Worm (Caenorhabditis elegans): ENCODE measurements around the gene R144.6.
A peak's percentile ranks its signal among the peaks of the same experiment; 100 is the strongest.

Gene R144.6

DNA sequence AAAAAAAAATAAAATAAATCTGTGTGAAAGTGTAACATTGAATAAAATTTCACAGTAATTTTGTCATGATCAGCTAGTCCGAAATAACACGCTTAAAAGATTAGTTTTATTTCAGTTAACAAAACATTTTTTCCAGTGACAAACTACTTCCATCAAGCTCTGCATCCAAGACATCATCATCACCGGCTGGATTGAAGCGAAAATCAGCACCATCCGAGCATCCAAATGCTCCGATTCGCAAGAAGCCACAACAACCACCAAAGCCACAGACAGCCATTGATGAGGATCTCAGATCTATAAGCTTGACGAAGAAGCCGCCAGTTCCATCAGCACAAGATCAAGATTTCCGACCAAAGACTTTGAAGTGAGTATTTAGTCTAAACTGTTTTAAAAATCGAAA, 22.7 kb upstream of the R144.6 start:
- no peak for TF ChIP-seq ces-1 (GFP tag; optimal IDR thresholded peaks at IDR 0.05)
- TF ChIP-seq unc-39 (tag; optimal IDR thresholded peaks at IDR 0.05): no peak
- peak; percentile 51 for TF ChIP-seq sptf-1 (tag; optimal IDR thresholded peaks at IDR 0.05)
- peak; percentile 37 for TF ChIP-seq M03D4.4 (tag; optimal IDR thresholded peaks at IDR 0.05)
- TF ChIP-seq sem-2 (GFP tag; optimal IDR thresholded peaks at IDR 0.05): no peak
- TF ChIP-seq elt-1 (tag; optimal IDR thresholded peaks at IDR 0.05; ENCODE audit: borderline replicate concordance, insufficient read depth): no peak
- no peak for TF ChIP-seq mep-1 (tag; optimal IDR thresholded peaks at IDR 0.05)
- TF ChIP-seq nhr-237 (tag; optimal IDR thresholded peaks at IDR 0.05): no peak
- no peak for TF ChIP-seq ceh-39 (tag; optimal IDR thresholded peaks at IDR 0.05)
- TF ChIP-seq unc-62 (GFP tag; optimal IDR thresholded peaks at IDR 0.05): no peak
- TF ChIP-seq nhr-2 (tag; optimal IDR thresholded peaks at IDR 0.05): no peak
- TF ChIP-seq hlh-1 (tag; optimal IDR thresholded peaks at IDR 0.05): no peak
- no peak for TF ChIP-seq ztf-11 (tag; optimal IDR thresholded peaks at IDR 0.05)
- TF ChIP-seq drap-1 (GFP tag; optimal IDR thresholded peaks at IDR 0.05): no peak
- no peak for TF ChIP-seq zip-8 (tag; optimal IDR thresholded peaks at IDR 0.05)
- TF ChIP-seq tbx-8 (GFP tag; optimal IDR thresholded peaks at IDR 0.05): peak; percentile 13
- TF ChIP-seq unc-120 (tag; optimal IDR thresholded peaks at IDR 0.05; ENCODE audit: poor library complexity, severe bottlenecking): no peak
- TF ChIP-seq ceh-83 (GFP tag; optimal IDR thresholded peaks at IDR 0.05): peak; percentile 49
- no peak for TF ChIP-seq mab-5 (tag; optimal IDR thresholded peaks at IDR 0.05)
- no peak for TF ChIP-seq ham-2 (GFP tag; optimal IDR thresholded peaks at IDR 0.05)
- TF ChIP-seq mls-2 (tag; optimal IDR thresholded peaks at IDR 0.05): peak; percentile 8
- TF ChIP-seq cnd-1 (tag; optimal IDR thresholded peaks at IDR 0.05): no peak
- TF ChIP-seq nhr-76 (tag; optimal IDR thresholded peaks at IDR 0.05): no peak
- no peak for TF ChIP-seq nhr-28 (tag; optimal IDR thresholded peaks at IDR 0.05)

DNA sequence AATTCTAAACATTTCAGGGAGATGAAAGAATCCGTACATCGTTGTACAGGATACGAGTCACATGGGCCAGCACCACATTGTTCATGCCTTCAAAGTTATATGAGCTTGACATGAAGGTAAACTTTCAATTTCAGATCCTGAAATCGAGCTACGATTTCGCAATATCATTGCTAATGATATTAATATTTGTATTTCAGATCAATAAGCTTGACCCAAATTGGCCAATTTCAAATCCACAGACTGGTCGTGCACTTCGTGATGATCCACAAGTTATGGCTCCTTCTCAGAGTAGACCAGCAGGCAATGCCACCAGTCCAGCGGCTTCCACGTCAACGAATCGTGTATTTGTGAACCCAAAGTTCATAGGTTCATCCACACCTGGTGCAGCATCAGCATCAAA, 21.8 kb upstream of the R144.6 start:
- TF ChIP-seq unc-39 (tag; optimal IDR thresholded peaks at IDR 0.05): no peak
- no peak for TF ChIP-seq ham-2 (GFP tag; optimal IDR thresholded peaks at IDR 0.05)
- no peak for TF ChIP-seq nhr-76 (tag; optimal IDR thresholded peaks at IDR 0.05)
- no peak for TF ChIP-seq pha-4 (tag; optimal IDR thresholded peaks at IDR 0.05)
- TF ChIP-seq blmp-1 (tag; optimal IDR thresholded peaks at IDR 0.05): no peak
- TF ChIP-seq tbx-8 (GFP tag; optimal IDR thresholded peaks at IDR 0.05): no peak
- no peak for TF ChIP-seq lsy-2 (tag; optimal IDR thresholded peaks at IDR 0.05)
- no peak for TF ChIP-seq mab-5 (tag; optimal IDR thresholded peaks at IDR 0.05)
- no peak for TF ChIP-seq lin-32 (GFP tag; optimal IDR thresholded peaks at IDR 0.05)
- no peak for TF ChIP-seq cnd-1 (tag; optimal IDR thresholded peaks at IDR 0.05)

DNA sequence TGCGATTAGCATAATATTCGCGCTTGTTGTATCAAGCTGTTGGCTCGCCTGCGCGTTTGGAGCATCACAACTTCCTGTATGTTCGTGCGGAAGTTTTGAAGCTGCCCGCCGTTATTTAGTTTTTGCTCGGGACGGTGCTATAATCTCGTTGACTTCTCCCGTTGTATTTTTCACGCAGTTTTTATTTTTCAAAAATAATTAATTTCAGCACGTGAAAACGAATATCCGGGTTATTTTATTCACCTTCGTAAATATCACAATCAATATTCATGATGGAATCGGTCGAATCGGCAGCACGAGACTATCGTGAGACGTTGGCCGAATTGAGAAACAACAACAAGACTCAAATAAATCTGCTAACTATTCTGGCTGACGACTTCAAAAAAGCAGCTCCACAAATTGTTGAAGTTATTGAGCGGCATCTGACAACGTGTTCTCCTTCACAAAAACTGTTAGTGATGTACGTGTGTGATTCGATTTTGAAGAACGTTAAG, 20.7 kb upstream of the R144.6 start:
- no peak for TF ChIP-seq unc-39 (tag; optimal IDR thresholded peaks at IDR 0.05)
- no peak for TF ChIP-seq unc-120 (tag; optimal IDR thresholded peaks at IDR 0.05; ENCODE audit: poor library complexity, severe bottlenecking)
- TF ChIP-seq lsy-2 (tag; optimal IDR thresholded peaks at IDR 0.05): no peak
- no peak for TF ChIP-seq hlh-1 (tag; optimal IDR thresholded peaks at IDR 0.05)
- TF ChIP-seq elt-1 (tag; optimal IDR thresholded peaks at IDR 0.05; ENCODE audit: borderline replicate concordance, insufficient read depth): no peak
- TF ChIP-seq mls-2 (tag; optimal IDR thresholded peaks at IDR 0.05): no peak
- TF ChIP-seq ceh-83 (GFP tag; optimal IDR thresholded peaks at IDR 0.05): no peak
- no peak for TF ChIP-seq M03D4.4 (tag; optimal IDR thresholded peaks at IDR 0.05)
- no peak for TF ChIP-seq zip-8 (tag; optimal IDR thresholded peaks at IDR 0.05)
- TF ChIP-seq bed-3 (GFP tag; optimal IDR thresholded peaks at IDR 0.05): no peak

DNA sequence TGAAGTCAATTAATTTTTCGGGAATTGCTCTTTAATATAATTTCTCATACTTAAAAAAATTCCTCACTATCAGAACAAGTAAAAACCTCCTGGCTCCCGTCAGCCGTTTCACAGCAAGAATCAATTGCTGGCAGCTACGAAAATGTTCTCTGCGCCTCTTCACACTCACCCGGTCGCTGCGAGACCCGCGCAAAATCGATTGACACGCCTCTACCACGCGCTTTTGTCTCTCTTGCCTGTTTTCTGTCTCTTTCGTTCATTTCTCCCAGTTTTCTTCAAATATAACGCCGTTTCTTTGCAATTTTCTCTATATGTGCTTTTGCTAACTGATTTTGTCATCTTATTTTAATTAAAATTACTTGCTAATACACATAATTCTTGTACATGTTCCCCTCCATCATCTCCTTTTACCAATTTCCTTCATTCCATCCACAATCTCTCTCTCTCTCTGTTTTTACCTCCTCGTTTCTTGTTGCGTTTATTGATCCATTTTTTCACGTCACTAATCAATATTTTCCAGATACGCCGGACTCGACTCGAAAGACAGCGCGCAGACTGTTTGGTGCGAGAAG, 20.0 kb upstream of the R144.6 start, which contains the start of gene pcf-11:
Gene pcf-11 (plus strand): TSS at position 522 of the 572 bp plus-strand sequence.
- no peak for TF ChIP-seq nhr-28 (tag; optimal IDR thresholded peaks at IDR 0.05)
- peak; percentile 27 for TF ChIP-seq ham-2 (GFP tag; optimal IDR thresholded peaks at IDR 0.05)
- TF ChIP-seq ceh-83 (GFP tag; optimal IDR thresholded peaks at IDR 0.05): peak; percentile 70
- TF ChIP-seq zip-8 (tag; optimal IDR thresholded peaks at IDR 0.05): no peak
- TF ChIP-seq mep-1 (tag; optimal IDR thresholded peaks at IDR 0.05): peak; percentile 1
- peak; percentile 3 for TF ChIP-seq unc-62 (GFP tag; optimal IDR thresholded peaks at IDR 0.05)
- peak; percentile 14 for TF ChIP-seq lin-32 (GFP tag; optimal IDR thresholded peaks at IDR 0.05)
- TF ChIP-seq nhr-12 (tag; optimal IDR thresholded peaks at IDR 0.05): no peak
- peak; percentile 43 for TF ChIP-seq ces-1 (GFP tag; optimal IDR thresholded peaks at IDR 0.05)
- TF ChIP-seq tbx-8 (GFP tag; optimal IDR thresholded peaks at IDR 0.05): no peak
- TF ChIP-seq mab-5 (tag; optimal IDR thresholded peaks at IDR 0.05): no peak
- TF ChIP-seq unc-39 (tag; optimal IDR thresholded peaks at IDR 0.05): no peak
- TF ChIP-seq sptf-1 (tag; optimal IDR thresholded peaks at IDR 0.05): no peak
- TF ChIP-seq ceh-39 (tag; optimal IDR thresholded peaks at IDR 0.05): peak; percentile 84
- TF ChIP-seq ztf-11 (tag; optimal IDR thresholded peaks at IDR 0.05): no peak
- TF ChIP-seq blmp-1 (tag; optimal IDR thresholded peaks at IDR 0.05): no peak
- no peak for TF ChIP-seq nhr-237 (tag; optimal IDR thresholded peaks at IDR 0.05)
- TF ChIP-seq unc-120 (tag; optimal IDR thresholded peaks at IDR 0.05; ENCODE audit: poor library complexity, severe bottlenecking): peak; percentile 13
- no peak for TF ChIP-seq bed-3 (GFP tag; optimal IDR thresholded peaks at IDR 0.05)
- TF ChIP-seq hlh-1 (tag; optimal IDR thresholded peaks at IDR 0.05): peak; percentile 61
- TF ChIP-seq lsy-2 (tag; optimal IDR thresholded peaks at IDR 0.05): peak; percentile 23
